Fruit fly (Drosophila melanogaster): ENCODE results near the gene CG9286.

dm6 chr3R:13799567-13800429, 19.0 kb downstream of the CG9286 start:
- TF ChIP-seq CG15710 (tag; optimal IDR thresholded peaks at IDR 0.05) (peak; percentile 40), Pif1A (GFP tag; optimal IDR thresholded peaks at IDR 0.05) (no peak), Pif1B (GFP tag; optimal IDR thresholded peaks at IDR 0.05) (no peak), EcR (GFP tag; optimal IDR thresholded peaks at IDR 0.05) (no peak), CG10348 (GFP tag; IDR thresholded peaks at IDR 0.05) (no peak), CG32121 (GFP tag; IDR thresholded peaks at IDR 0.05) (no peak), CG34367 (tag; optimal IDR thresholded peaks at IDR 0.05) (no peak), fd96Ca (GFP tag; IDR thresholded peaks at IDR 0.05) (no peak), rn (GFP tag; IDR thresholded peaks at IDR 0.05) (no peak), CG4496 (GFP tag; IDR thresholded peaks at IDR 0.05) (no peak)
